Worm (Caenorhabditis elegans) whole organism, young adult: ENCODE results near the gene fbxa-114.

ENCODE experiments used
- B0261.1 ChIP-seq: sonication (generic microtip); optimal IDR thresholded peaks from 2 replicates; lab custom pipeline; 2016; ENCODE audit warnings: mild to moderate bottlenecking, missing genetic modification characterization, moderate library complexity, missing compliant biosample characterization
- B0336.3 ChIP-seq: fragments of 200-800 bp; sonication (Bioruptor generic); IDR thresholded peaks from 2 replicates; pipeline ENCODE4 v1.3.6; 2022; ENCODE audit warnings: missing genetic modification characterization, missing compliant biosample characterization
- C06A6.2 ChIP-seq: fragments of 200-800 bp; sonication (Bioruptor generic); conservative IDR thresholded peaks from 2 replicates; pipeline ENCODE4 v1.3.6; 2022; ENCODE audit warnings: missing genetic modification characterization, missing compliant biosample characterization
- F10E7.11 ChIP-seq: sonication (generic microtip); optimal IDR thresholded peaks from 2 replicates; lab custom pipeline; 2017; ENCODE audit warnings: mild to moderate bottlenecking, missing genetic modification characterization, moderate library complexity, missing compliant biosample characterization
- F52B5.7 ChIP-seq: sonication (generic microtip); optimal IDR thresholded peaks from 2 replicates; lab custom pipeline; 2016; ENCODE audit warnings: mild to moderate bottlenecking, missing genetic modification characterization, missing compliant biosample characterization
- F55B11.4 ChIP-seq: sonication (generic microtip); optimal IDR thresholded peaks from 2 replicates; lab custom pipeline; 2016; ENCODE audit warnings: missing compliant biosample characterization, missing genetic modification characterization, borderline replicate concordance; ENCODE audit not compliant: insufficient read depth
- F57C9.4 ChIP-seq: sonication (generic microtip); optimal IDR thresholded peaks from 2 replicates; lab custom pipeline; 2017; ENCODE audit warnings: mild to moderate bottlenecking, missing genetic modification characterization, missing compliant biosample characterization
- K12H6.12 ChIP-seq: fragments of 200-800 bp; sonication (Bioruptor generic); optimal IDR thresholded peaks from 2 replicates; lab custom pipeline; 2018; ENCODE audit warnings: mild to moderate bottlenecking, missing genetic modification characterization, missing compliant biosample characterization
- T07F8.4 ChIP-seq: sonication (generic microtip); optimal IDR thresholded peaks from 2 replicates; lab custom pipeline; 2016; ENCODE audit warnings: mild to moderate bottlenecking, missing genetic modification characterization, moderate library complexity, missing compliant biosample characterization
- Y67H2A.10 ChIP-seq: fragments of 200-800 bp; sonication (Bioruptor generic); conservative IDR thresholded peaks from 2 replicates; pipeline ENCODE4 v1.3.6; 2022; ENCODE audit warnings: missing genetic modification reagents, missing genetic modification characterization, missing compliant biosample characterization
- akir-1 ChIP-seq: fragments of 200-800 bp; sonication (Bioruptor generic); optimal IDR thresholded peaks from 2 replicates; lab custom pipeline; 2018; ENCODE audit warnings: mild to moderate bottlenecking, missing genetic modification characterization, moderate library complexity, missing compliant biosample characterization
- attf-3 ChIP-seq: fragments of 200-800 bp; sonication (Bioruptor generic); conservative IDR thresholded peaks from 2 replicates; pipeline ENCODE4 v1.3.6; 2022; ENCODE audit warnings: missing genetic modification reagents, missing genetic modification characterization, missing compliant biosample characterization
- attf-5 ChIP-seq: fragments of 200-800 bp; sonication (Bioruptor generic); optimal IDR thresholded peaks from 2 replicates; lab custom pipeline; 2018; ENCODE audit warnings: mild to moderate bottlenecking, missing genetic modification characterization, missing compliant biosample characterization
- bed-1 ChIP-seq: fragments of 200-800 bp; sonication (Bioruptor generic); IDR thresholded peaks from 2 replicates; pipeline ENCODE4 v1.3.6; 2022; ENCODE audit warnings: missing genetic modification reagents, missing genetic modification characterization, missing compliant biosample characterization
- ceh-100 ChIP-seq: fragments of 200-800 bp; sonication (Bioruptor generic); IDR thresholded peaks from 2 replicates; pipeline ENCODE4 v1.3.6; 2022; ENCODE audit warnings: missing genetic modification reagents, missing genetic modification characterization, missing compliant biosample characterization
- ceh-27 ChIP-seq: fragments of 200-800 bp; sonication (Bioruptor generic); optimal IDR thresholded peaks from 2 replicates; lab custom pipeline; 2018; ENCODE audit warnings: mild to moderate bottlenecking, missing genetic modification characterization, moderate library complexity, missing compliant biosample characterization
- ceh-40 ChIP-seq: fragments of 200-800 bp; sonication (Bioruptor generic); IDR thresholded peaks from 2 replicates; pipeline ENCODE4 v1.3.6; 2022; ENCODE audit warnings: missing genetic modification characterization, missing compliant biosample characterization
- ceh-79 ChIP-seq: sonication (generic microtip); optimal IDR thresholded peaks from 2 replicates; lab custom pipeline; 2017; ENCODE audit warnings: mild to moderate bottlenecking, missing genetic modification characterization, missing compliant biosample characterization
- ceh-91 ChIP-seq: fragments of 200-800 bp; sonication (Bioruptor generic); IDR thresholded peaks from 2 replicates; pipeline ENCODE4 v1.3.6; 2022; ENCODE audit warnings: missing genetic modification reagents, missing genetic modification characterization, missing compliant biosample characterization
- dpl-1 ChIP-seq: fragments of 150-350 bp; optimal IDR thresholded peaks from 2 replicates; lab custom pipeline; 2014; ENCODE audit warnings: missing biosample characterization, missing genetic modification reagents, missing genetic modification characterization
- ekl-4 ChIP-seq: fragments of 200-800 bp; sonication (Bioruptor generic); IDR thresholded peaks from 2 replicates; pipeline ENCODE4 v1.3.6; 2022; ENCODE audit warnings: missing genetic modification reagents, missing genetic modification characterization, missing compliant biosample characterization
- him-1 ChIP-seq: sonication (generic microtip); optimal IDR thresholded peaks from 2 replicates; lab custom pipeline; 2016; ENCODE audit warnings: missing genotype, missing genetic modification reagents, missing genetic modification characterization, missing compliant biosample characterization
- hlh-26 ChIP-seq: fragments of 200-800 bp; sonication (Bioruptor generic); conservative IDR thresholded peaks from 2 replicates; pipeline ENCODE4 v1.3.6; 2022; ENCODE audit warnings: missing genetic modification reagents, missing genetic modification characterization, missing compliant biosample characterization
- hmg-20 ChIP-seq: fragments of 200-800 bp; sonication (Bioruptor generic); IDR thresholded peaks from 2 replicates; pipeline ENCODE4 v1.3.6; 2022; ENCODE audit warnings: missing genetic modification reagents, missing genetic modification characterization, missing compliant biosample characterization
- lag-1 ChIP-seq: fragments of 200-800 bp; sonication (Bioruptor generic); IDR thresholded peaks from 2 replicates; pipeline ENCODE4 v1.3.6; 2022; ENCODE audit warnings: missing genetic modification reagents, missing genetic modification characterization, missing compliant biosample characterization
- let-526 ChIP-seq: fragments of 200-800 bp; sonication (Bioruptor generic); IDR thresholded peaks from 2 replicates; pipeline ENCODE4 v1.3.6; 2022; ENCODE audit warnings: missing genetic modification reagents, missing genetic modification characterization, missing compliant biosample characterization
- lir-1 ChIP-seq: fragments of 200-800 bp; sonication (Bioruptor generic); conservative IDR thresholded peaks from 2 replicates; pipeline ENCODE4 v1.3.6; 2022; ENCODE audit warnings: missing genetic modification reagents, missing genetic modification characterization, missing compliant biosample characterization
- lsl-1 ChIP-seq: fragments of 200-800 bp; sonication (Bioruptor generic); optimal IDR thresholded peaks from 2 replicates; lab custom pipeline; 2018; ENCODE audit warnings: mild to moderate bottlenecking, missing genetic modification characterization, moderate library complexity, missing compliant biosample characterization
- lsy-27 ChIP-seq: sonication (generic microtip); optimal IDR thresholded peaks from 2 replicates; lab custom pipeline; 2017; ENCODE audit warnings: missing genetic modification characterization, mild to moderate bottlenecking, missing compliant biosample characterization, antibody characterized with exemption, missing genotype, borderline replicate concordance; ENCODE audit not compliant: insufficient read depth
- madf-10 ChIP-seq: sonication (generic microtip); optimal IDR thresholded peaks from 2 replicates; lab custom pipeline; 2016; ENCODE audit warnings: mild to moderate bottlenecking, missing genetic modification characterization, missing compliant biosample characterization
- mcd-1 ChIP-seq: fragments of 200-800 bp; sonication (Bioruptor generic); IDR thresholded peaks from 2 replicates; pipeline ENCODE4 v1.3.6; 2022; ENCODE audit warnings: missing genetic modification reagents, missing genetic modification characterization, missing compliant biosample characterization
- mel-28 ChIP-seq: sonication (generic microtip); optimal IDR thresholded peaks from 2 replicates; lab custom pipeline; 2016; ENCODE audit warnings: borderline replicate concordance, mild to moderate bottlenecking, missing genetic modification characterization, missing compliant biosample characterization
- mxl-1 ChIP-seq: sonication (generic microtip); optimal IDR thresholded peaks from 2 replicates; lab custom pipeline; 2016; ENCODE audit warnings: missing genetic modification characterization, missing compliant biosample characterization
- nhr-120 ChIP-seq: fragments of 200-800 bp; sonication (Bioruptor generic); IDR thresholded peaks from 2 replicates; pipeline ENCODE4 v1.3.6; 2022; ENCODE audit warnings: missing genetic modification characterization, missing compliant biosample characterization
- pbrm-1 ChIP-seq: fragments of 200-800 bp; sonication (Bioruptor generic); IDR thresholded peaks from 2 replicates; pipeline ENCODE4 v1.3.6; 2022; ENCODE audit warnings: missing genetic modification reagents, missing genetic modification characterization, missing compliant biosample characterization
- rpc-1 ChIP-seq, 2 experiments: fragments of 150-350 bp in 1 of 2; sonication (generic microtip) in 1 of 2; optimal IDR thresholded peaks; 2 replicates each; lab custom pipeline; 2014 to 2018; ENCODE audit warnings: missing biosample characterization in 1 of 2, missing genetic modification characterization in 1 of 2, missing genetic modification reagents in 1 of 2, missing genotype in 1 of 2
- snpc-4 ChIP-seq, 5 experiments: fragments of 150-350 bp in 1 of 5; sonication (generic microtip) in 4 of 5; optimal IDR thresholded peaks; 2 replicates each; lab custom pipeline; 2014 to 2018; ENCODE audit warnings: missing genetic modification characterization in 5 of 5, missing biosample characterization in 3 of 5, antibody characterized with exemption in 2 of 5, mild to moderate bottlenecking in 2 of 5, missing compliant biosample characterization in 2 of 5, missing genotype in 2 of 5, moderate library complexity in 2 of 5, missing genetic modification reagents in 1 of 5
- xnd-1 ChIP-seq: sonication (generic microtip); optimal IDR thresholded peaks from 2 replicates; lab custom pipeline; 2016; ENCODE audit warnings: missing genotype, missing genetic modification reagents, missing genetic modification characterization, missing compliant biosample characterization
- ztf-18 ChIP-seq: sonication (generic microtip); optimal IDR thresholded peaks from 2 replicates; lab custom pipeline; 2016; ENCODE audit warnings: missing genotype, mild to moderate bottlenecking, missing genetic modification characterization, missing compliant biosample characterization
- ztf-26 ChIP-seq: sonication (generic microtip); optimal IDR thresholded peaks from 2 replicates; lab custom pipeline; 2017; ENCODE audit warnings: missing genetic modification characterization, missing compliant biosample characterization
- ztf-3 ChIP-seq: fragments of 200-800 bp; sonication (Bioruptor generic); optimal IDR thresholded peaks from 2 replicates; lab custom pipeline; 2018; ENCODE audit warnings: mild to moderate bottlenecking, missing genetic modification characterization, missing compliant biosample characterization
- ztf-6 ChIP-seq: fragments of 200-800 bp; sonication (Bioruptor generic); IDR thresholded peaks from 2 replicates; pipeline ENCODE4 v1.3.6; 2022; ENCODE audit warnings: missing genetic modification reagents, missing genetic modification characterization, missing compliant biosample characterization

Gene fbxa-114

DNA sequence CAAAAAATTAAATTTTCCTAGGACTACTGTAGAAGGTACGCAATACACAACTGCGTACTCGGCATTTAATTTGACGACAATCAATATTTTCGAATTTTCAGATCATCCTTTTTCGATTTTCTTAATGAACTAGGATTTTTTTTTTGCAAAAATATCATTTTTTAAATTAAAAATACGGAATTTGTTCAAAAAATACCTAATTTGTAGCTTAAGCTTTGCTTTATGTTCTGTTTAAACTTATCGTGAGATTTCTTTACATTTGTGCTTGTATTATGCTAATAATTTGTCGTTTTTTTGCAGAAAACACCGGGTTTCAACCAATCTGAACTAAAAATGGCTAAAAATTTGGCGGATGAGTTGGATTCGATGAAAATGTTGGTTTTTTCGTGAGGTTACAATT, 4.7 kb upstream of the fbxa-114 start, which contains the start of gene ftr-1:
ftr-1 (plus strand) TSS at position 301 of the 400 bp plus-strand sequence.
- no peak for TF ChIP-seq B0261.1 (tag; lab: Kevin White, UChicago)
- TF ChIP-seq lsl-1, result peak; percentile 51

ce11 chrV:20198954-20199353, 2.5 kb upstream of the fbxa-114 start, which contains the start of gene fog-2:
fog-2 (plus strand) TSS chrV:20199254.
- TF ChIP-seq ceh-40 (GFP tag; lab: Robert Waterston, UW) (no peak), ceh-27 (GFP tag; lab: Kevin White, UChicago) (no peak), ceh-91 (GFP tag; lab: Robert Waterston, UW) (no peak), ceh-79 (tag; lab: Kevin White, UChicago) (no peak), B0336.3 (no peak), lsy-27 (no peak), F57C9.4 (tag; lab: Kevin White, UChicago) (no peak), B0261.1 (tag; lab: Kevin White, UChicago) (no peak), lir-1 (GFP tag; lab: Robert Waterston, UW) (no peak), K12H6.12 (tag; lab: Kevin White, UChicago) (no peak), ekl-4 (GFP tag; lab: Robert Waterston, UW) (no peak), xnd-1 (tag; lab: Kevin White, UChicago) (no peak), ztf-26 (tag; lab: Kevin White, UChicago) (no peak), dpl-1 (GFP tag; lab: Kevin White, UChicago) (no peak)

ce11 chrV:20199658-20200057, 1.8 kb upstream of the fbxa-114 start:
- no peak for TF ChIP-seq xnd-1 (tag; lab: Kevin White, UChicago)
- TF ChIP-seq bed-1, result no peak
- no peak for TF ChIP-seq attf-3 (GFP tag; lab: Robert Waterston, UW)
- no peak for TF ChIP-seq akir-1 (GFP tag; lab: Kevin White, UChicago)
- TF ChIP-seq nhr-120 (GFP tag; lab: Robert Waterston, UW), result no peak
- TF ChIP-seq ceh-27 (GFP tag; lab: Kevin White, UChicago), result no peak
- no peak for TF ChIP-seq mxl-1
- no peak for TF ChIP-seq ztf-18
- TF ChIP-seq B0261.1 (tag; lab: Kevin White, UChicago), result no peak
- no peak for TF ChIP-seq Y67H2A.10 (GFP tag; lab: Robert Waterston, UW)
- TF ChIP-seq madf-10 (tag; lab: Kevin White, UChicago), result no peak
- TF ChIP-seq ceh-100 (GFP tag; lab: Robert Waterston, UW), result no peak
- TF ChIP-seq lsy-27, result no peak
- no peak for TF ChIP-seq mel-28

DNA sequence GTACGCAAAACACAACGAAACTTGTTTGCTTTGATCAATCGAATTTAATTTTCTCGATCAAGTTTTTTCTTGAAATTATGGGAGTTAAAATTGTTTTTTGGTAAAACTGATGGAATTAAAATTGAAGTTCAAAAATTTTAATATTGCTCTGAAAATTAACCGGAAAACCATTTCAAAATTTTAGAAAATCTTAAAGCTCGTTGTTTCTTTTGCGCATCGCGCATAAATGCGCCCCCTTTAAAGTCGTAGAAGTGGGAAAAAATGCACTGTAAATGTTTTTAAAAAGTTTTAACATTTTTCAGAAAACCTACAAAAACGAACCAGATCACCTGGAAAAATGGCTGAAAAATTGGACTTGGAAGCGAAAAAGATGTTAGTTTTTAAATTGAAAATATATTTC, 1.7 kb downstream of the fbxa-114 start, which contains the start of gene fbxa-113:
fbxa-113 (plus strand) TSS at position 301 of the 400 bp plus-strand sequence.
- TF ChIP-seq mel-28 (no peak), ceh-100 (GFP tag; lab: Robert Waterston, UW) (no peak), F52B5.7 (no peak), ztf-6 (no peak), hmg-20 (no peak), him-1 (tag; lab: Kevin White, UChicago) (peak; percentile 39), rpc-1 (optimal IDR thresholded peaks at IDR 0.05; lab: Kevin White, UChicago) (no peak), rpc-1 (tag; optimal IDR thresholded peaks at IDR 0.05; lab: Kevin White, UChicago) (no peak)
- TF ChIP-seq, all 124 proteins: peak for 1

DNA sequence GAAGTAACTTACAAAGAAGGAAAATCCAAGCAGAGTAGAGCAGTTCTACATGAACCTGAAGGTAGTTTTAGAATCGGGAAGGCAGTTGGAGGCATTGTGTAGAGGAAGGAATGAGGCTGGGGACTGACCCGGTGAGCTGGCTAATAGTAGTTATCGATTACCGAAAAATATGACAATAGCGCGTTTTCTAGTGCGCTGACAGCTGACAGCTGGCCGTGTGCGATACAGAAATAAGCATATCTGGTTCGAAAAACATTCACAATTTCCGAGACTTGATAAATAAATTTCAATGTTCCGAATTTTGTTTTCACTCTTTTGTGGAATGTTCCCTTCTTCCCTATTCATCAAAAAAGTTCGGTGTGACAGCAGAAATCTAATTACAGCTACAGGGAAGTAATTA, 4.7 kb downstream of the fbxa-114 start, which contains the start of the genes fbxb-59 and srbc-34:
fbxb-59 (minus strand) TSS at position 101 of the 400 bp plus-strand sequence.
srbc-34 (plus strand) TSS at position 233 of the 400 bp plus-strand sequence.
- TF ChIP-seq F10E7.11 (no peak), mxl-1 (no peak), attf-5 (no peak), F55B11.4 (no peak), snpc-4 (GFP tag; optimal IDR thresholded peaks at IDR 0.05; lab: Kevin White, UChicago) (no peak), snpc-4 (tag; optimal IDR thresholded peaks at IDR 0.05; lab: Kevin White, UChicago) (no peak), T07F8.4 (tag; lab: Kevin White, UChicago) (no peak), mcd-1 (GFP tag; lab: Robert Waterston, UW) (no peak), ztf-3 (GFP tag; lab: Kevin White, UChicago) (no peak), hlh-26 (GFP tag; lab: Robert Waterston, UW) (no peak), pbrm-1 (GFP tag; lab: Robert Waterston, UW) (no peak), C06A6.2 (GFP tag; lab: Robert Waterston, UW) (no peak), let-526 (GFP tag; lab: Robert Waterston, UW) (no peak), lag-1 (GFP tag; lab: Robert Waterston, UW) (no peak), ceh-40 (GFP tag; lab: Robert Waterston, UW) (no peak), akir-1 (GFP tag; lab: Kevin White, UChicago) (no peak)
